Worm (Caenorhabditis elegans) whole organism, L4 larva: ENCODE data around the gene K02B7.3.

ENCODE experiments used
- D1046.2 ChIP-seq: fragments of 200-800 bp; sonication (Bioruptor generic); IDR thresholded peaks from 2 replicates; pipeline ENCODE4 v1.3.6; 2022; ENCODE audit warnings: missing genetic modification characterization, missing compliant biosample characterization
- F10B5.3 ChIP-seq: sonication (generic microtip); optimal IDR thresholded peaks from 2 replicates; lab custom pipeline; 2016; ENCODE audit warnings: mild to moderate bottlenecking, missing genetic modification characterization, missing compliant biosample characterization
- F26F4.8 ChIP-seq: fragments of 200-800 bp; sonication (Bioruptor generic); conservative IDR thresholded peaks from 2 replicates; pipeline ENCODE4 v1.3.6; 2022; ENCODE audit warnings: missing genetic modification characterization, missing compliant biosample characterization
- R02D3.7 ChIP-seq: fragments of 150-350 bp; sonication (generic microtip); optimal IDR thresholded peaks from 3 replicates; lab custom pipeline; 2014; ENCODE audit warnings: missing biosample characterization, missing genetic modification characterization
- Y5F2A.4 ChIP-seq: fragments of 200-800 bp; sonication (Bioruptor generic); optimal IDR thresholded peaks from 2 replicates; lab custom pipeline; 2018; ENCODE audit warnings: mild to moderate bottlenecking, missing genetic modification characterization, missing compliant biosample characterization
- Y75B8A.6 ChIP-seq: fragments of 200-800 bp; sonication (Bioruptor generic); IDR thresholded peaks from 2 replicates; pipeline ENCODE4 v1.3.6; 2022; ENCODE audit warnings: missing genetic modification reagents, missing genetic modification characterization, missing compliant biosample characterization
- aha-1 ChIP-seq: fragments of 150-350 bp; peaks from one replicate; lab custom pipeline; 2014; ENCODE audit warnings: missing biosample characterization, missing genetic modification characterization
- ceh-20 ChIP-seq: fragments of 200-800 bp; sonication (Bioruptor generic); IDR thresholded peaks from 2 replicates; pipeline ENCODE4 v1.3.6; 2022; ENCODE audit warnings: missing genetic modification reagents, missing genetic modification characterization, missing compliant biosample characterization
- ceh-28 ChIP-seq: fragments of 150-350 bp; optimal IDR thresholded peaks from 2 replicates; lab custom pipeline; 2014; ENCODE audit warnings: missing biosample characterization, missing genetic modification reagents, missing genetic modification characterization
- ceh-44 ChIP-seq: fragments of 200-800 bp; sonication (Bioruptor generic); IDR thresholded peaks from 2 replicates; pipeline ENCODE4 v1.3.6; 2022; ENCODE audit warnings: missing genetic modification reagents, missing genetic modification characterization, missing compliant biosample characterization
- cey-2 ChIP-seq: sonication (generic microtip); optimal IDR thresholded peaks from 3 replicates; lab custom pipeline; 2017; ENCODE audit warnings: missing genetic modification characterization, mild to moderate bottlenecking, missing compliant biosample characterization, antibody characterized with exemption, borderline replicate concordance; ENCODE audit not compliant: insufficient read depth
- ctbp-1 ChIP-seq: fragments of 200-800 bp; sonication (Bioruptor generic); IDR thresholded peaks from 2 replicates; pipeline ENCODE4 v1.3.6; 2022; ENCODE audit warnings: missing genetic modification reagents, missing genetic modification characterization, missing compliant biosample characterization
- daf-12 ChIP-seq: fragments of 150-350 bp; optimal IDR thresholded peaks from 2 replicates; lab custom pipeline; 2014; ENCODE audit warnings: missing biosample characterization, missing genetic modification reagents, missing genetic modification characterization
- daf-16 ChIP-seq, 3 experiments: sonication (generic microtip); optimal IDR thresholded peaks; 2 replicates each; lab custom pipeline; 2016 to 2017; ENCODE audit warnings: missing genetic modification characterization in 3 of 3, missing genetic modification reagents in 3 of 3, mild to moderate bottlenecking in 2 of 3, missing compliant biosample characterization in 2 of 3, missing biosample characterization in 1 of 3, moderate library complexity in 1 of 3
- daf-8 ChIP-seq: fragments of 200-800 bp; sonication (Bioruptor generic); IDR thresholded peaks from 2 replicates; pipeline ENCODE4 v1.3.6; 2022; ENCODE audit warnings: missing genetic modification characterization, missing compliant biosample characterization
- dmd-8 ChIP-seq: fragments of 200-800 bp; sonication (Bioruptor generic); IDR thresholded peaks from 2 replicates; pipeline ENCODE4 v1.3.6; 2022; ENCODE audit warnings: missing genetic modification characterization, missing compliant biosample characterization
- dpl-1 ChIP-seq: fragments of 150-350 bp; optimal IDR thresholded peaks from 2 replicates; lab custom pipeline; 2014; ENCODE audit warnings: missing biosample characterization, missing genetic modification reagents, missing genetic modification characterization
- egl-27 ChIP-seq: sonication (generic microtip); optimal IDR thresholded peaks from 3 replicates; lab custom pipeline; 2017; ENCODE audit warnings: missing biosample characterization, missing genetic modification reagents, missing genetic modification characterization
- gei-8 ChIP-seq: fragments of 200-800 bp; sonication (Bioruptor generic); optimal IDR thresholded peaks from 2 replicates; lab custom pipeline; 2018; ENCODE audit warnings: mild to moderate bottlenecking, missing genetic modification characterization, missing compliant biosample characterization
- hif-1 ChIP-seq, 2 experiments: sonication (generic microtip); optimal IDR thresholded peaks; 2 replicates each; lab custom pipeline; 2016 to 2017; ENCODE audit warnings: missing compliant biosample characterization in 2 of 2, missing genetic modification characterization in 2 of 2, missing genetic modification reagents in 2 of 2, missing genotype in 2 of 2, mild to moderate bottlenecking in 1 of 2
- hlh-11 ChIP-seq: fragments of 200-800 bp; sonication (Bioruptor generic); optimal IDR thresholded peaks from 2 replicates; lab custom pipeline; 2018; ENCODE audit warnings: mild to moderate bottlenecking, missing genetic modification characterization, missing compliant biosample characterization
- hlh-30 ChIP-seq: sonication (generic microtip); optimal IDR thresholded peaks from 2 replicates; lab custom pipeline; 2017; ENCODE audit warnings: antibody characterized with exemption, mild to moderate bottlenecking, missing genetic modification characterization, missing compliant biosample characterization; ENCODE audit not compliant: insufficient read depth
- hmg-1.1 ChIP-seq: fragments of 200-800 bp; sonication (Bioruptor generic); IDR thresholded peaks from 2 replicates; pipeline ENCODE4 v1.3.6; 2022; ENCODE audit warnings: missing genetic modification reagents, missing genetic modification characterization, missing compliant biosample characterization
- lin-15B ChIP-seq: fragments of 150-350 bp; sonication (generic microtip); optimal IDR thresholded peaks from 3 replicates; lab custom pipeline; 2014; ENCODE audit warnings: missing biosample characterization, missing genetic modification characterization
- lin-38 ChIP-seq: fragments of 200-800 bp; sonication (Bioruptor generic); IDR thresholded peaks from 2 replicates; pipeline ENCODE4 v1.3.6; 2022; ENCODE audit warnings: missing genetic modification reagents, missing genetic modification characterization, missing compliant biosample characterization
- lsy-2 ChIP-seq, 2 experiments: fragments of 150-350 bp in 1 of 2; sonication (generic microtip) in 1 of 2; optimal IDR thresholded peaks; 2 replicates each; lab custom pipeline; 2014 to 2017; ENCODE audit warnings: missing biosample characterization in 2 of 2, missing genetic modification characterization in 2 of 2
- madf-5 ChIP-seq, 2 experiments: fragments of 200-800 bp; sonication (Bioruptor generic); IDR thresholded peaks; 2 replicates each; pipeline ENCODE4 v1.3.6; 2022; ENCODE audit warnings: missing compliant biosample characterization in 2 of 2, missing genetic modification characterization in 2 of 2
- madf-9 ChIP-seq: fragments of 200-800 bp; sonication (Bioruptor generic); conservative IDR thresholded peaks from 2 replicates; pipeline ENCODE4 v1.3.6; 2022; ENCODE audit warnings: missing genetic modification reagents, missing genetic modification characterization, missing compliant biosample characterization
- mdl-1 ChIP-seq, 2 experiments: fragments of 150-350 bp in 1 of 2; sonication (generic microtip) in 1 of 2; optimal IDR thresholded peaks; 2 replicates each; lab custom pipeline; 2014 to 2017; ENCODE audit warnings: missing biosample characterization in 2 of 2, missing genetic modification characterization in 2 of 2
- mdt-29 ChIP-seq: fragments of 200-800 bp; sonication (Bioruptor generic); IDR thresholded peaks from 2 replicates; pipeline ENCODE4 v1.3.6; 2022; ENCODE audit warnings: missing genetic modification reagents, missing genetic modification characterization, missing compliant biosample characterization
- mep-1 ChIP-seq: fragments of 150-350 bp; sonication (generic microtip); optimal IDR thresholded peaks from 3 replicates; lab custom pipeline; 2014; ENCODE audit warnings: missing biosample characterization, missing genetic modification characterization
- mes-2 ChIP-seq: sonication (generic microtip); optimal IDR thresholded peaks from 2 replicates; lab custom pipeline; 2016; ENCODE audit warnings: missing genotype, mild to moderate bottlenecking, missing genetic modification characterization, missing compliant biosample characterization; ENCODE audit not compliant: poor library complexity, severe bottlenecking
- mxl-2 ChIP-seq: fragments of 200-800 bp; sonication (Bioruptor generic); conservative IDR thresholded peaks from 2 replicates; pipeline ENCODE4 v1.3.6; 2022; ENCODE audit warnings: missing genetic modification reagents, missing genetic modification characterization, missing compliant biosample characterization
- mxl-3 ChIP-seq: fragments of 200-800 bp; sonication (Bioruptor generic); optimal IDR thresholded peaks from 2 replicates; lab custom pipeline; 2018; ENCODE audit warnings: mild to moderate bottlenecking, missing genetic modification characterization, missing compliant biosample characterization
- nhr-10 ChIP-seq: fragments of 150-350 bp; optimal IDR thresholded peaks from 2 replicates; lab custom pipeline; 2014; ENCODE audit warnings: missing biosample characterization, missing genetic modification characterization
- nhr-11 ChIP-seq: fragments of 150-350 bp; optimal IDR thresholded peaks from 2 replicates; lab custom pipeline; 2014; ENCODE audit warnings: missing biosample characterization, missing genetic modification characterization
- nhr-111 ChIP-seq: fragments of 200-800 bp; sonication (Bioruptor generic); optimal IDR thresholded peaks from 2 replicates; lab custom pipeline; 2018; ENCODE audit warnings: mild to moderate bottlenecking, missing genetic modification characterization, missing compliant biosample characterization
- nhr-28 ChIP-seq: fragments of 150-350 bp; optimal IDR thresholded peaks from 2 replicates; lab custom pipeline; 2014; ENCODE audit warnings: missing biosample characterization, missing genetic modification characterization
- nhr-41 ChIP-seq: fragments of 200-800 bp; sonication (Bioruptor generic); IDR thresholded peaks from 2 replicates; pipeline ENCODE4 v1.3.6; 2022; ENCODE audit warnings: missing genetic modification reagents, missing genetic modification characterization, missing compliant biosample characterization
- rbr-2 ChIP-seq: sonication (generic microtip); optimal IDR thresholded peaks from 2 replicates; lab custom pipeline; 2016; ENCODE audit warnings: missing genotype, missing genetic modification characterization, missing compliant biosample characterization
- sdz-12 ChIP-seq: fragments of 200-800 bp; sonication (Bioruptor generic); optimal IDR thresholded peaks from 2 replicates; lab custom pipeline; 2018; ENCODE audit warnings: mild to moderate bottlenecking, missing genetic modification characterization, missing compliant biosample characterization
- set-16 ChIP-seq: fragments of 200-800 bp; sonication (Bioruptor generic); IDR thresholded peaks from 2 replicates; pipeline ENCODE4 v1.3.6; 2022; ENCODE audit warnings: missing genetic modification reagents, missing genetic modification characterization, missing compliant biosample characterization
- spr-3 ChIP-seq: fragments of 200-800 bp; sonication (Bioruptor generic); optimal IDR thresholded peaks from 2 replicates; lab custom pipeline; 2018; ENCODE audit warnings: mild to moderate bottlenecking, missing genetic modification characterization, missing compliant biosample characterization
- tra-1 ChIP-seq: fragments of 200-800 bp; sonication (Bioruptor generic); IDR thresholded peaks from 2 replicates; pipeline ENCODE4 v1.3.6; 2022; ENCODE audit warnings: missing genetic modification reagents, missing genetic modification characterization, missing compliant biosample characterization
- unc-39 ChIP-seq: sonication (generic microtip); optimal IDR thresholded peaks from 2 replicates; lab custom pipeline; 2017; ENCODE audit warnings: missing biosample characterization, missing genetic modification characterization
- unc-62 ChIP-seq, 3 experiments: fragments of 150-350 bp in 1 of 3; sonication (generic microtip); optimal IDR thresholded peaks in 2 of 3; peaks in 1 of 3; 1 replicate in 1 of 3; 2 replicates in 2 of 3; lab custom pipeline; 2014 to 2017; ENCODE audit warnings: missing biosample characterization in 3 of 3, missing genetic modification characterization in 3 of 3, missing genetic modification reagents in 3 of 3, missing genotype in 1 of 3
- zfp-2 ChIP-seq: sonication (generic microtip); optimal IDR thresholded peaks from 2 replicates; lab custom pipeline; 2016; ENCODE audit warnings: mild to moderate bottlenecking, missing genetic modification characterization, missing compliant biosample characterization
- zfp-3 ChIP-seq: fragments of 200-800 bp; sonication (Bioruptor generic); conservative IDR thresholded peaks from 2 replicates; pipeline ENCODE4 v1.3.6; 2022; ENCODE audit warnings: missing genetic modification reagents, missing genetic modification characterization, missing compliant biosample characterization
- zip-11 ChIP-seq: fragments of 200-800 bp; sonication (Bioruptor generic); IDR thresholded peaks from 2 replicates; pipeline ENCODE4 v1.3.6; 2022; ENCODE audit warnings: missing genetic modification characterization, missing compliant biosample characterization
- ztf-7 ChIP-seq: fragments of 150-350 bp; optimal IDR thresholded peaks from 2 replicates; lab custom pipeline; 2014; ENCODE audit warnings: missing biosample characterization, missing genetic modification characterization

The K02B7.3 gene

ce11 chrII:14645290-14645689 is 49.8 kb downstream of the K02B7.3 start:
- TF ChIP-seq unc-62 (GFP tag; optimal IDR thresholded peaks at IDR 0.05 in 1 of 2; lab: Kevin White, UChicago) (peak in 1 of 2 experiments; percentile 75), unc-62 (tag; optimal IDR thresholded peaks at IDR 0.05; lab: Kevin White, UChicago) (no peak), hlh-11 (peak; percentile 69), F26F4.8 (GFP tag; lab: Robert Waterston, UW) (no peak), rbr-2 (tag; lab: Kevin White, UChicago) (peak; percentile 50), ceh-28 (no peak), egl-27 (tag; lab: Kevin White, UChicago) (no peak), zip-11 (GFP tag; lab: Robert Waterston, UW) (no peak), gei-8 (no peak), set-16 (no peak), mxl-3 (GFP tag; lab: Kevin White, UChicago) (peak; percentile 36), zfp-2 (tag; lab: Kevin White, UChicago) (no peak), lin-15B (no peak), mdl-1 (tag; optimal IDR thresholded peaks at IDR 0.05; lab: Kevin White, UChicago) (peak in 1 of 2 experiments; percentile 54), sdz-12 (GFP tag; lab: Kevin White, UChicago) (no peak), nhr-111 (GFP tag; lab: Kevin White, UChicago) (no peak), aha-1 (peak; percentile 1), mes-2 (tag; lab: Kevin White, UChicago) (peak; percentile 43), hif-1 (tag; optimal IDR thresholded peaks at IDR 0.05; lab: Kevin White, UChicago) (no peak), ctbp-1 (GFP tag; lab: Robert Waterston, UW) (no peak), nhr-11 (peak; percentile 59), dpl-1 (GFP tag; lab: Kevin White, UChicago) (no peak), ceh-44 (GFP tag; lab: Robert Waterston, UW) (no peak), mep-1 (peak; percentile 24), daf-16 (GFP tag; optimal IDR thresholded peaks at IDR 0.05; lab: Kevin White, UChicago) (peak in 1 of 2 experiments; percentile 91), daf-16 (tag; optimal IDR thresholded peaks at IDR 0.05; lab: Kevin White, UChicago) (no peak), daf-12 (no peak), lin-38 (no peak), F10B5.3 (tag; lab: Kevin White, UChicago) (no peak), nhr-10 (no peak), zfp-3 (GFP tag; lab: Robert Waterston, UW) (no peak), Y75B8A.6 (GFP tag; lab: Robert Waterston, UW) (no peak), mdt-29 (no peak), hlh-30 (tag; lab: Kevin White, UChicago) (peak; percentile 8), mxl-2 (GFP tag; lab: Robert Waterston, UW) (no peak), dmd-8 (GFP tag; lab: Robert Waterston, UW) (no peak), lsy-2 (tag; optimal IDR thresholded peaks at IDR 0.05; lab: Kevin White, UChicago) (peak in 1 of 2 experiments; percentile 52), madf-5 (GFP tag; IDR thresholded peaks at IDR 0.05; lab: Robert Waterston, UW) (no peak), cey-2 (no peak), unc-39 (tag; lab: Kevin White, UChicago) (no peak), ztf-7 (no peak), hmg-1.1 (GFP tag; lab: Robert Waterston, UW) (peak; percentile 73), D1046.2 (GFP tag; lab: Robert Waterston, UW) (no peak), spr-3 (GFP tag; lab: Kevin White, UChicago) (no peak), ceh-20 (GFP tag; lab: Robert Waterston, UW) (peak; percentile 78), R02D3.7 (tag; lab: Kevin White, UChicago) (no peak), Y5F2A.4 (GFP tag; lab: Kevin White, UChicago) (no peak), madf-9 (GFP tag; lab: Robert Waterston, UW) (no peak), nhr-41 (no peak), tra-1 (GFP tag; lab: Robert Waterston, UW) (0 out of 2 replicates have a peak, but pooled peaks have one; percentile 25), daf-8 (GFP tag; lab: Robert Waterston, UW) (no peak), nhr-28 (tag; lab: Kevin White, UChicago) (peak; percentile 8)
